Fruit fly (Drosophila melanogaster) whole organism, embryonic: ENCODE measurements around the gene CG11674.
A peak's percentile ranks its signal among the peaks of the same experiment; 100 is the strongest.

Experiments
- Atf-2 ChIP-seq: fragments of 200-800 bp; sonication (Bioruptor generic); optimal IDR thresholded peaks from 2 replicates; lab custom pipeline; 2016; ENCODE audit warnings: missing biosample characterization, missing genetic modification characterization
- Atf3 ChIP-seq: fragments of 200-800 bp; sonication (Bioruptor generic); optimal IDR thresholded peaks from 3 replicates; lab custom pipeline; 2016; ENCODE audit warnings: missing biosample characterization, missing genetic modification characterization
- B-H1 ChIP-seq: fragments of 200-800 bp; sonication (Bioruptor generic); IDR thresholded peaks from 3 replicates; pipeline ENCODE4 v1.3.6; 2022; ENCODE audit warnings: missing biosample characterization, missing genetic modification characterization
- BEAF-32 ChIP-seq: fragments of 200-800 bp; sonication (Bioruptor generic); optimal IDR thresholded peaks from 3 replicates; lab custom pipeline; 2017; ENCODE audit warnings: missing biosample characterization, missing genetic modification characterization, mild to moderate bottlenecking, moderate library complexity, missing genetic modification reagents
- CG10654 ChIP-seq: fragments of 200-800 bp; sonication (Bioruptor generic); optimal IDR thresholded peaks from 2 replicates; lab custom pipeline; 2016; ENCODE audit warnings: missing biosample characterization, missing genetic modification characterization
- CG11093 ChIP-seq: fragments of 200-800 bp; sonication (Bioruptor generic); IDR thresholded peaks from 3 replicates; pipeline ENCODE4 v1.3.6; 2022; ENCODE audit warnings: missing biosample characterization, missing genetic modification characterization
- CG12104 ChIP-seq: fragments of 200-800 bp; sonication (Bioruptor generic); optimal IDR thresholded peaks from 3 replicates; lab custom pipeline; 2016; ENCODE audit warnings: missing biosample characterization, missing genetic modification characterization
- CG13287 ChIP-seq: fragments of 200-800 bp; sonication (Bioruptor generic); IDR thresholded peaks from 2 replicates; pipeline ENCODE4 v1.3.6; 2022; ENCODE audit warnings: missing biosample characterization, missing genetic modification characterization; ENCODE audit not compliant: partially characterized antibody
- CG13424 ChIP-seq: fragments of 200-800 bp; sonication (Bioruptor generic); optimal IDR thresholded peaks from 2 replicates; lab custom pipeline; 2019; ENCODE audit warnings: missing biosample characterization, mild to moderate bottlenecking, missing genetic modification characterization, moderate library complexity
- CG1529 ChIP-seq: fragments of 200-800 bp; sonication (Bioruptor generic); optimal IDR thresholded peaks from 3 replicates; lab custom pipeline; 2018; ENCODE audit warnings: missing biosample characterization, missing genetic modification characterization
- CG15696 ChIP-seq: fragments of 200-800 bp; sonication (Bioruptor generic); optimal IDR thresholded peaks from 2 replicates; lab custom pipeline; 2019; ENCODE audit warnings: missing biosample characterization, mild to moderate bottlenecking, missing genetic modification characterization, moderate library complexity
- CG17802 ChIP-seq: fragments of 200-800 bp; sonication (Bioruptor generic); optimal IDR thresholded peaks from 2 replicates; lab custom pipeline; 2018; ENCODE audit warnings: missing biosample characterization, mild to moderate bottlenecking, missing genetic modification characterization, moderate library complexity
- CG2129 ChIP-seq: fragments of 200-800 bp; sonication (Bioruptor generic); IDR thresholded peaks from 2 replicates; pipeline ENCODE4 v1.3.6; 2022; ENCODE audit warnings: missing biosample characterization, missing genetic modification characterization; ENCODE audit not compliant: partially characterized antibody
- CG30020 ChIP-seq: fragments of 200-800 bp; optimal IDR thresholded peaks from 2 replicates; lab custom pipeline; 2019; ENCODE audit warnings: missing biosample characterization, mild to moderate bottlenecking, missing genetic modification characterization, moderate library complexity
- CG3281 ChIP-seq: fragments of 200-800 bp; sonication (Bioruptor generic); optimal IDR thresholded peaks from 3 replicates; lab custom pipeline; 2017; ENCODE audit warnings: missing biosample characterization, mild to moderate bottlenecking, missing genetic modification characterization
- CG7357 ChIP-seq: fragments of 200-800 bp; sonication (Bioruptor generic); IDR thresholded peaks from 3 replicates; pipeline ENCODE4 v1.3.6; 2022; ENCODE audit warnings: missing biosample characterization, missing genetic modification characterization
- CG7928 ChIP-seq: fragments of 200-800 bp; sonication (Bioruptor generic); optimal IDR thresholded peaks from 2 replicates; lab custom pipeline; 2017; ENCODE audit warnings: missing biosample characterization, mild to moderate bottlenecking, missing genetic modification characterization
- CG8359 ChIP-seq: fragments of 200-800 bp; sonication (Bioruptor generic); optimal IDR thresholded peaks from 2 replicates; lab custom pipeline; 2017; ENCODE audit warnings: missing biosample characterization, mild to moderate bottlenecking, missing genetic modification characterization, borderline replicate concordance
- CG8924 ChIP-seq: fragments of 200-800 bp; optimal IDR thresholded peaks from 3 replicates; lab custom pipeline; 2019; ENCODE audit warnings: missing biosample characterization, mild to moderate bottlenecking, missing genetic modification characterization, moderate library complexity
- CG8944 ChIP-seq: fragments of 200-800 bp; sonication (Bioruptor generic); optimal IDR thresholded peaks from 3 replicates; lab custom pipeline; 2016; ENCODE audit warnings: missing biosample characterization, missing genetic modification characterization
- CG9727 ChIP-seq: fragments of 200-800 bp; sonication (Bioruptor generic); optimal IDR thresholded peaks from 3 replicates; lab custom pipeline; 2017; ENCODE audit warnings: missing biosample characterization, mild to moderate bottlenecking, missing genetic modification characterization
- Dip3 ChIP-seq: fragments of 200-800 bp; sonication (Bioruptor generic); optimal IDR thresholded peaks from 3 replicates; lab custom pipeline; 2016; ENCODE audit warnings: missing biosample characterization, missing genetic modification characterization
- Dp ChIP-seq: fragments of 200-800 bp; sonication (Bioruptor generic); optimal IDR thresholded peaks from 2 replicates; lab custom pipeline; 2018; ENCODE audit warnings: missing biosample characterization, mild to moderate bottlenecking, missing genetic modification characterization, moderate library complexity
- Fer2 ChIP-seq: fragments of 200-800 bp; sonication (Bioruptor generic); optimal IDR thresholded peaks from 2 replicates; lab custom pipeline; 2018; ENCODE audit warnings: missing biosample characterization, mild to moderate bottlenecking, missing genetic modification characterization, moderate library complexity
- HLH4C ChIP-seq: fragments of 200-800 bp; sonication (Bioruptor generic); IDR thresholded peaks from 3 replicates; pipeline ENCODE4 v1.3.6; 2022; ENCODE audit warnings: missing biosample characterization, missing genetic modification characterization; ENCODE audit not compliant: partially characterized antibody
- Kr ChIP-seq: fragments of 200-800 bp; sonication (Bioruptor generic); optimal IDR thresholded peaks from 2 replicates; lab custom pipeline; 2017; ENCODE audit warnings: missing biosample characterization, mild to moderate bottlenecking, missing genetic modification characterization
- MESR4 ChIP-seq: fragments of 200-800 bp; sonication (Bioruptor generic); optimal IDR thresholded peaks from 2 replicates; lab custom pipeline; 2018; ENCODE audit warnings: missing biosample characterization, mild to moderate bottlenecking, missing genetic modification characterization, moderate library complexity
- Meics ChIP-seq: fragments of 200-800 bp; sonication (Bioruptor generic); optimal IDR thresholded peaks from 2 replicates; lab custom pipeline; 2017; ENCODE audit warnings: missing biosample characterization, mild to moderate bottlenecking, missing genetic modification characterization
- Neu2 ChIP-seq: fragments of 200-800 bp; sonication (Bioruptor generic); optimal IDR thresholded peaks from 3 replicates; lab custom pipeline; 2016; ENCODE audit warnings: missing biosample characterization, missing genetic modification characterization, borderline replicate concordance
- NfI ChIP-seq: fragments of 200-800 bp; sonication (Bioruptor generic); optimal IDR thresholded peaks from 3 replicates; lab custom pipeline; 2018; ENCODE audit warnings: missing biosample characterization, mild to moderate bottlenecking, missing genetic modification characterization, moderate library complexity
- Poxn ChIP-seq: fragments of 200-800 bp; sonication (Bioruptor generic); IDR thresholded peaks from 2 replicates; pipeline ENCODE4 v1.3.6; 2022; ENCODE audit warnings: missing biosample characterization, missing genetic modification characterization
- Spps ChIP-seq: fragments of 200-800 bp; sonication (Bioruptor generic); optimal IDR thresholded peaks from 2 replicates; lab custom pipeline; 2018; ENCODE audit warnings: missing biosample characterization, mild to moderate bottlenecking, missing genetic modification characterization
- Sry-δ ChIP-seq: fragments of 200-800 bp; sonication (Bioruptor generic); optimal IDR thresholded peaks from 2 replicates; lab custom pipeline; 2016; ENCODE audit warnings: missing biosample characterization, missing genetic modification characterization
- Trl ChIP-seq, 3 experiments: fragments of >200 bp in 2 of 3; fragments of 200-800 bp in 1 of 3; sonication (Bioruptor generic) in 1 of 3; optimal IDR thresholded peaks; 2 replicates in 1 of 3; 3 replicates in 2 of 3; lab custom pipeline; 2016 to 2017; ENCODE audit warnings: missing biosample characterization in 1 of 3, missing genetic modification characterization in 1 of 3
- al ChIP-seq: fragments of 200-800 bp; sonication (Bioruptor generic); IDR thresholded peaks from 2 replicates; pipeline ENCODE4 v1.3.6; 2022; ENCODE audit warnings: missing biosample characterization, missing genetic modification characterization
- ara ChIP-seq: fragments of 200-800 bp; sonication (Bioruptor generic); IDR thresholded peaks from 2 replicates; pipeline ENCODE4 v1.3.6; 2022; ENCODE audit warnings: missing biosample characterization, missing genetic modification characterization
- bcd ChIP-seq: fragments of 200-800 bp; sonication (Bioruptor generic); optimal IDR thresholded peaks from 2 replicates; lab custom pipeline; 2017; ENCODE audit warnings: missing biosample characterization, mild to moderate bottlenecking, missing genetic modification characterization
- bigmax ChIP-seq: fragments of 200-800 bp; sonication (Bioruptor generic); optimal IDR thresholded peaks from 2 replicates; lab custom pipeline; 2018; ENCODE audit warnings: missing biosample characterization, mild to moderate bottlenecking, missing genetic modification characterization
- chif ChIP-seq, 2 experiments: fragments of 200-800 bp; sonication (Bioruptor generic); optimal IDR thresholded peaks; 3 replicates each; lab custom pipeline; 2016; ENCODE audit warnings: missing biosample characterization in 2 of 2, missing genetic modification characterization in 2 of 2
- crol ChIP-seq: fragments of 200-800 bp; sonication (Bioruptor generic); IDR thresholded peaks from 2 replicates; pipeline ENCODE4 v1.3.6; 2022; ENCODE audit warnings: missing biosample characterization, missing genetic modification characterization
- dan ChIP-seq: fragments of 200-800 bp; sonication (Bioruptor generic); IDR thresholded peaks from 2 replicates; pipeline ENCODE4 v1.3.6; 2022; ENCODE audit warnings: missing biosample characterization, missing genetic modification characterization
- dati ChIP-seq: fragments of 200-800 bp; sonication (Bioruptor generic); IDR thresholded peaks from 2 replicates; pipeline ENCODE4 v1.3.6; 2022; ENCODE audit warnings: missing biosample characterization, missing genetic modification characterization
- dm ChIP-seq: fragments of 200-800 bp; sonication (Bioruptor generic); optimal IDR thresholded peaks from 3 replicates; lab custom pipeline; 2016; ENCODE audit warnings: missing biosample characterization, missing genetic modification characterization
- esg ChIP-seq: fragments of 200-800 bp; sonication (Bioruptor generic); conservative IDR thresholded peaks from 2 replicates; pipeline ENCODE4 v1.3.6; 2022; ENCODE audit warnings: missing biosample characterization, missing genetic modification characterization
- grau ChIP-seq: fragments of 200-800 bp; optimal IDR thresholded peaks from 3 replicates; lab custom pipeline; 2019; ENCODE audit warnings: missing biosample characterization, mild to moderate bottlenecking, missing genetic modification characterization, moderate library complexity
- ind ChIP-seq: fragments of 200-800 bp; sonication (Bioruptor generic); optimal IDR thresholded peaks from 3 replicates; lab custom pipeline; 2016; ENCODE audit warnings: missing biosample characterization, missing genetic modification characterization
- maf-S ChIP-seq: fragments of 200-800 bp; sonication (Bioruptor generic); optimal IDR thresholded peaks from 2 replicates; lab custom pipeline; 2016; ENCODE audit warnings: missing biosample characterization, missing genetic modification characterization
- nmo ChIP-seq: fragments of 200-800 bp; sonication (Bioruptor generic); optimal IDR thresholded peaks from 2 replicates; lab custom pipeline; 2018; ENCODE audit warnings: missing biosample characterization, mild to moderate bottlenecking, missing genetic modification characterization, moderate library complexity
- org-1 ChIP-seq: fragments of 200-800 bp; sonication (Bioruptor generic); optimal IDR thresholded peaks from 2 replicates; lab custom pipeline; 2017; ENCODE audit warnings: missing biosample characterization, missing genetic modification characterization
- shn ChIP-seq: fragments of 200-800 bp; sonication (Bioruptor generic); optimal IDR thresholded peaks from 3 replicates; lab custom pipeline; 2016; ENCODE audit warnings: missing biosample characterization, missing genetic modification characterization
- z ChIP-seq: fragments of 200-800 bp; sonication (Bioruptor generic); IDR thresholded peaks from 3 replicates; pipeline ENCODE4 v1.3.6; 2022; ENCODE audit warnings: missing biosample characterization, missing genetic modification characterization

The CG11674 gene

DNA sequence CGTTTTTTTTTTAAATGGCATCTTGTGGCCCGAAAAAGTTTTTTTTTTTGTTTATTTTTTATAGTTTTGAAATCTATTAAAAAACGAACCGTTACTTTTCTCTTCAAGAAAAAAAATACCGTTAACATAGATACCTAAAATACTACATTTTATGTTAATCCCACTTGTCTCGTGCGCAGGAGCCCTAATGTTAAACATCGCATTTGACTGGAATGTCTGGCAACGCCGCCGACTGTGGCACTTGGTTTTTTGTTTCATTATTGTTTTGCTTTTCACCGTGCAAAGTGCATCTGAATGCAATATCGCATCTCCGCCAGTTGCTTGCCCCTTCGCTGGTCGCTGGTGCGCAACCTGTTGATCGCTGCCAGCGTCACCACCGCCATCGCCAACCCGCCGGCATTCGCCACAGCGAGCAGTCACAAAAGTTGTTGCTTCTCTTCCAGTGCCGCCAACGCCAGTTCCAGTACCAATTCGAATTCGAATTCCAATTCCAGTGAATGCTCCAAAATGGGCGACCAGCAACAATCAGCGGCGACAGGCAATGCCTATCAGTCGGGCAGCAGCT, 25.6 kb downstream of the CG11674 start, which contains the start of gene CG11590 (continued):
- TF ChIP-seq Kr = no peak
- no peak for TF ChIP-seq CG13287 (GFP tag; lab: Robert Waterston, UW)
- no peak for TF ChIP-seq CG12104 (GFP tag; lab: Kevin White, UChicago)
- no peak for TF ChIP-seq CG17802 (tag; lab: Kevin White, UChicago)
- no peak for TF ChIP-seq Meics
- TF ChIP-seq al (GFP tag; lab: Robert Waterston, UW) = no peak
- TF ChIP-seq bcd (GFP tag; lab: Kevin White, UChicago) = no peak
- TF ChIP-seq ara (GFP tag; lab: Robert Waterston, UW) = no peak
- no peak for TF ChIP-seq HLH4C (GFP tag; lab: Robert Waterston, UW)
- no peak for TF ChIP-seq CG30020
- no peak for TF ChIP-seq CG10654 (GFP tag; lab: Kevin White, UChicago)
- TF ChIP-seq Atf-2 = no peak
- no peak for TF ChIP-seq CG8924
- TF ChIP-seq Trl (optimal IDR thresholded peaks at IDR 0.05; lab: Kevin White, UChicago) = no peak
- TF ChIP-seq Trl (GFP tag; optimal IDR thresholded peaks at IDR 0.05; lab: Kevin White, UChicago) = no peak
- no peak for TF ChIP-seq Neu2
- TF ChIP-seq CG9727 = no peak
- TF ChIP-seq dati (GFP tag; lab: Robert Waterston, UW) = no peak
- no peak for TF ChIP-seq NfI (GFP tag; lab: Kevin White, UChicago)
- TF ChIP-seq CG13424 (tag; lab: Kevin White, UChicago) = no peak
- TF ChIP-seq Sry-δ (GFP tag; lab: Kevin White, UChicago) = no peak
- TF ChIP-seq Spps = no peak
- peak; percentile 38 for TF ChIP-seq MESR4 (GFP tag; lab: Kevin White, UChicago)
- no peak for TF ChIP-seq CG3281 (GFP tag; lab: Kevin White, UChicago)
- TF ChIP-seq maf-S (GFP tag; lab: Kevin White, UChicago) = no peak
- TF ChIP-seq CG7928 (GFP tag; lab: Kevin White, UChicago) = no peak
- no peak for TF ChIP-seq CG11093 (GFP tag; lab: Robert Waterston, UW)
- no peak for TF ChIP-seq CG8944 (GFP tag; lab: Kevin White, UChicago)
- TF ChIP-seq dm = no peak
- no peak for TF ChIP-seq CG8359
- TF ChIP-seq B-H1 (GFP tag; lab: Robert Waterston, UW) = no peak
- TF ChIP-seq Dip3 (GFP tag; lab: Kevin White, UChicago) = no peak
- no peak for TF ChIP-seq CG1529 (GFP tag; lab: Kevin White, UChicago)
- no peak for TF ChIP-seq esg (GFP tag; lab: Robert Waterston, UW)
- TF ChIP-seq Fer2 = no peak
- TF ChIP-seq chif (GFP tag; optimal IDR thresholded peaks at IDR 0.05; lab: Kevin White, UChicago) = no peak
- no peak for TF ChIP-seq CG15696 (tag; lab: Kevin White, UChicago)
- TF ChIP-seq CG7357 (GFP tag; lab: Robert Waterston, UW) = no peak
- TF ChIP-seq BEAF-32 (GFP tag; lab: Kevin White, UChicago) = peak; percentile 26
- TF ChIP-seq grau (tag; lab: Kevin White, UChicago) = no peak
- TF ChIP-seq z = no peak
- no peak for TF ChIP-seq Atf3
- TF ChIP-seq CG2129 = no peak
- no peak for TF ChIP-seq bigmax (GFP tag; lab: Kevin White, UChicago)
- no peak for TF ChIP-seq Poxn
- TF ChIP-seq Dp (GFP tag; lab: Kevin White, UChicago) = peak; percentile 40
- TF ChIP-seq crol (GFP tag; lab: Robert Waterston, UW) = no peak
- TF ChIP-seq ind = no peak
- TF ChIP-seq shn (GFP tag; lab: Kevin White, UChicago) = no peak
- no peak for TF ChIP-seq nmo (GFP tag; lab: Kevin White, UChicago)
- TF ChIP-seq org-1 (GFP tag; lab: Kevin White, UChicago) = no peak
- TF ChIP-seq dan = no peak
